Fruit fly (Drosophila melanogaster) whole organism, pupa: Measurements from ENCODE around the gene CG34409.

ENCODE experiments used
- CG10348 ChIP-seq: fragments of 200-800 bp; sonication (Bioruptor generic); IDR thresholded peaks from 2 replicates; pipeline ENCODE4 v1.3.6; 2022; ENCODE audit warnings: missing biosample characterization, missing genetic modification characterization
- CG12605 ChIP-seq: fragments of 200-800 bp; sonication (Bioruptor generic); IDR thresholded peaks from 2 replicates; pipeline ENCODE4 v1.3.6; 2022; ENCODE audit warnings: missing biosample characterization, missing genetic modification characterization
- CG13204 ChIP-seq: fragments of 200-800 bp; sonication (Bioruptor generic); optimal IDR thresholded peaks from 2 replicates; lab custom pipeline; 2018; ENCODE audit warnings: missing biosample characterization, mild to moderate bottlenecking, missing genetic modification characterization, moderate library complexity
- CG14655 ChIP-seq: fragments of 200-800 bp; sonication (Bioruptor generic); optimal IDR thresholded peaks from 3 replicates; lab custom pipeline; 2017; ENCODE audit warnings: mild to moderate bottlenecking, missing biosample characterization, missing genetic modification reagents, missing genetic modification characterization
- CG15710 ChIP-seq: fragments of 200-800 bp; sonication (Bioruptor generic); optimal IDR thresholded peaks from 2 replicates; lab custom pipeline; 2018; ENCODE audit warnings: missing biosample characterization, mild to moderate bottlenecking, missing genetic modification characterization, moderate library complexity
- CG17806 ChIP-seq: fragments of 200-800 bp; sonication (Bioruptor generic); optimal IDR thresholded peaks from 2 replicates; lab custom pipeline; 2018; ENCODE audit warnings: missing biosample characterization, mild to moderate bottlenecking, missing genetic modification characterization, moderate library complexity
- CG32121 ChIP-seq: fragments of 200-800 bp; sonication (Bioruptor generic); IDR thresholded peaks from 2 replicates; pipeline ENCODE4 v1.3.6; 2022; ENCODE audit warnings: missing biosample characterization, missing genetic modification characterization
- CG34367 ChIP-seq: fragments of 200-800 bp; sonication (Bioruptor generic); optimal IDR thresholded peaks from 2 replicates; lab custom pipeline; 2018; ENCODE audit warnings: missing biosample characterization, mild to moderate bottlenecking, missing genetic modification characterization
- CG4496 ChIP-seq: fragments of 200-800 bp; sonication (Bioruptor generic); IDR thresholded peaks from 3 replicates; pipeline ENCODE4 v1.3.6; 2022; ENCODE audit warnings: missing biosample characterization, missing genetic modification characterization
- CG8159 ChIP-seq: fragments of 200-800 bp; sonication (Bioruptor generic); optimal IDR thresholded peaks from 3 replicates; lab custom pipeline; 2018; ENCODE audit warnings: missing biosample characterization, mild to moderate bottlenecking, missing genetic modification characterization, moderate library complexity
- CG8301 ChIP-seq: fragments of 200-800 bp; sonication (Bioruptor generic); optimal IDR thresholded peaks from 2 replicates; lab custom pipeline; 2018; ENCODE audit warnings: missing biosample characterization, mild to moderate bottlenecking, missing genetic modification characterization
- CG9948 ChIP-seq: fragments of 200-800 bp; sonication (Bioruptor generic); optimal IDR thresholded peaks from 2 replicates; lab custom pipeline; 2018; ENCODE audit warnings: missing biosample characterization, mild to moderate bottlenecking, missing genetic modification characterization, moderate library complexity
- D1 ChIP-seq: fragments of 200-800 bp; sonication (Bioruptor generic); optimal IDR thresholded peaks from 2 replicates; lab custom pipeline; 2018; ENCODE audit warnings: missing biosample characterization, mild to moderate bottlenecking, missing genetic modification characterization, moderate library complexity
- EcR ChIP-seq: fragments of 200-800 bp; sonication (Bioruptor generic); optimal IDR thresholded peaks from 3 replicates; lab custom pipeline; 2019; ENCODE audit warnings: missing biosample characterization, missing genetic modification characterization, mild to moderate bottlenecking, moderate library complexity, missing genetic modification reagents
- Ets98B ChIP-seq: fragments of 200-800 bp; sonication (Bioruptor generic); IDR thresholded peaks from 2 replicates; pipeline ENCODE4 v1.3.6; 2022; ENCODE audit warnings: missing biosample characterization, missing genetic modification characterization
- Pif1A ChIP-seq: fragments of 200-800 bp; sonication (Bioruptor generic); optimal IDR thresholded peaks from 3 replicates; lab custom pipeline; 2016; ENCODE audit warnings: missing biosample characterization, missing genetic modification characterization
- Pif1B ChIP-seq: fragments of 200-800 bp; sonication (Bioruptor generic); optimal IDR thresholded peaks from 3 replicates; lab custom pipeline; 2016; ENCODE audit warnings: missing biosample characterization, missing genetic modification characterization
- Snoo ChIP-seq: fragments of 200-800 bp; sonication (Bioruptor generic); optimal IDR thresholded peaks from 3 replicates; lab custom pipeline; 2017; ENCODE audit warnings: missing biosample characterization, mild to moderate bottlenecking, missing genetic modification characterization, inconsistent platforms
- fd96Ca ChIP-seq: fragments of 200-800 bp; sonication (Bioruptor generic); IDR thresholded peaks from 3 replicates; pipeline ENCODE4 v1.3.6; 2022; ENCODE audit warnings: missing biosample characterization, missing genetic modification characterization
- gl ChIP-seq: fragments of 200-800 bp; sonication (Bioruptor generic); optimal IDR thresholded peaks from 2 replicates; lab custom pipeline; 2018; ENCODE audit warnings: missing biosample characterization, mild to moderate bottlenecking, missing genetic modification characterization
- rn ChIP-seq: fragments of 200-800 bp; sonication (Bioruptor generic); IDR thresholded peaks from 2 replicates; pipeline ENCODE4 v1.3.6; 2022; ENCODE audit warnings: missing biosample characterization, missing genetic modification characterization

CG34409 gene

dm6 chr3R:9740713-9741112, 5.5 kb downstream of the CG34409 start, which contains the start of gene Pnn:
Gene Pnn (plus strand): TSS chr3R:9740899.
- no peak for TF ChIP-seq CG13204 (GFP tag; lab: Kevin White, UChicago)
- TF ChIP-seq CG8159, result no peak
- no peak for TF ChIP-seq CG10348
- no peak for TF ChIP-seq rn
- TF ChIP-seq Ets98B (GFP tag; lab: Robert Waterston, UW), result no peak
- no peak for TF ChIP-seq D1 (tag; lab: Kevin White, UChicago)
- TF ChIP-seq CG34367 (tag; lab: Kevin White, UChicago), result no peak
- TF ChIP-seq CG15710 (tag; lab: Kevin White, UChicago), result no peak
- TF ChIP-seq EcR (GFP tag; lab: Kevin White, UChicago), result no peak
- no peak for TF ChIP-seq CG32121 (GFP tag; lab: Robert Waterston, UW)
- no peak for TF ChIP-seq CG9948
- TF ChIP-seq fd96Ca (GFP tag; lab: Robert Waterston, UW), result no peak
- TF ChIP-seq, all 21 proteins: peak for 0

dm6 chr3R:9739793-9740192, 6.4 kb downstream of the CG34409 start, which contains the start of gene side-VII:
Gene side-VII (minus strand): TSS chr3R:9739979.
- TF ChIP-seq D1 (tag; lab: Kevin White, UChicago), result no peak
- no peak for TF ChIP-seq gl (tag; lab: Kevin White, UChicago)
- no peak for TF ChIP-seq CG9948
- TF ChIP-seq Pif1A, result no peak

dm6 chr3R:9735151-9735550, 11.0 kb downstream of the CG34409 start:
- TF ChIP-seq CG12605 (GFP tag; lab: Robert Waterston, UW) (no peak), CG8159 (no peak), D1 (tag; lab: Kevin White, UChicago) (no peak), gl (tag; lab: Kevin White, UChicago) (no peak), fd96Ca (GFP tag; lab: Robert Waterston, UW) (no peak), CG10348 (no peak), CG32121 (GFP tag; lab: Robert Waterston, UW) (no peak), CG34367 (tag; lab: Kevin White, UChicago) (no peak), CG8301 (no peak), rn (no peak), CG4496 (GFP tag; lab: Robert Waterston, UW) (no peak), CG15710 (tag; lab: Kevin White, UChicago) (no peak), Pif1A (no peak)

dm6 chr3R:9733150-9733549, 13.0 kb downstream of the CG34409 start, which contains the start of gene alphaTub85E:
Gene alphaTub85E (minus strand): TSS chr3R:9733250.
- no peak for TF ChIP-seq rn
- TF ChIP-seq fd96Ca (GFP tag; lab: Robert Waterston, UW), result no peak
- TF ChIP-seq CG13204 (GFP tag; lab: Kevin White, UChicago), result no peak
- TF ChIP-seq Pif1A, result no peak
- no peak for TF ChIP-seq CG15710 (tag; lab: Kevin White, UChicago)
- no peak for TF ChIP-seq D1 (tag; lab: Kevin White, UChicago)
- no peak for TF ChIP-seq EcR (GFP tag; lab: Kevin White, UChicago)
- no peak for TF ChIP-seq CG12605 (GFP tag; lab: Robert Waterston, UW)
- no peak for TF ChIP-seq CG8301
- no peak for TF ChIP-seq CG9948
- TF ChIP-seq CG4496 (GFP tag; lab: Robert Waterston, UW), result no peak
- TF ChIP-seq Ets98B (GFP tag; lab: Robert Waterston, UW), result no peak
- no peak for TF ChIP-seq Pif1B
- no peak for TF ChIP-seq CG8159
- TF ChIP-seq CG34367 (tag; lab: Kevin White, UChicago), result no peak
- no peak for TF ChIP-seq CG14655
- no peak for TF ChIP-seq CG32121 (GFP tag; lab: Robert Waterston, UW)
- TF ChIP-seq Snoo (tag; lab: Kevin White, UChicago), result no peak

dm6 chr3R:9730784-9731183, 15.4 kb downstream of the CG34409 start, which contains the start of gene FoxP:
Gene FoxP (minus strand): TSS chr3R:9730872.
- TF ChIP-seq Pif1A (no peak), fd96Ca (GFP tag; lab: Robert Waterston, UW) (no peak), CG13204 (GFP tag; lab: Kevin White, UChicago) (no peak), EcR (GFP tag; lab: Kevin White, UChicago) (no peak), Pif1B (no peak), CG17806 (tag; lab: Kevin White, UChicago) (no peak), CG12605 (GFP tag; lab: Robert Waterston, UW) (no peak), CG14655 (no peak), CG9948 (no peak), CG10348 (no peak)
- TF ChIP-seq, all 21 proteins: peak for 0

dm6 chr3R:9725121-9725956, 20.8 kb downstream of the CG34409 start, which contains the start of gene hyd:
Gene hyd (minus strand): TSS chr3R:9725615.
- TF ChIP-seq D1 (tag; lab: Kevin White, UChicago), result no peak
- no peak for TF ChIP-seq CG8159
- TF ChIP-seq Pif1A, result no peak
- no peak for TF ChIP-seq CG9948
- TF ChIP-seq CG15710 (tag; lab: Kevin White, UChicago), result no peak
- TF ChIP-seq CG13204 (GFP tag; lab: Kevin White, UChicago), result no peak
- TF ChIP-seq CG12605 (GFP tag; lab: Robert Waterston, UW), result no peak
- no peak for TF ChIP-seq CG32121 (GFP tag; lab: Robert Waterston, UW)
- no peak for TF ChIP-seq Pif1B
- no peak for TF ChIP-seq EcR (GFP tag; lab: Kevin White, UChicago)
- TF ChIP-seq, all 21 proteins: peak for 0
